Fruit fly (Drosophila melanogaster) whole organism, embryonic: Measurements from ENCODE around the gene p115.

Experiments
- Bgb ChIP-seq: fragments of 200-800 bp; sonication (Bioruptor generic); IDR thresholded peaks from 2 replicates; pipeline ENCODE4 v1.3.6; 2022; ENCODE audit warnings: missing biosample characterization, missing genetic modification characterization; ENCODE audit not compliant: partially characterized antibody
- CG11093 ChIP-seq: fragments of 200-800 bp; sonication (Bioruptor generic); IDR thresholded peaks from 3 replicates; pipeline ENCODE4 v1.3.6; 2022; ENCODE audit warnings: missing biosample characterization, missing genetic modification characterization
- CG13624 ChIP-seq: fragments of 200-800 bp; sonication (Bioruptor generic); optimal IDR thresholded peaks from 2 replicates; lab custom pipeline; 2016; ENCODE audit warnings: missing biosample characterization, missing genetic modification characterization
- CG13894 ChIP-seq: fragments of 200-800 bp; sonication (Bioruptor generic); optimal IDR thresholded peaks from 3 replicates; lab custom pipeline; 2018; ENCODE audit warnings: missing biosample characterization, mild to moderate bottlenecking, missing genetic modification characterization, moderate library complexity
- CG14441 ChIP-seq: fragments of 200-800 bp; sonication (Bioruptor generic); IDR thresholded peaks from 2 replicates; pipeline ENCODE4 v1.3.6; 2022; ENCODE audit warnings: missing biosample characterization, missing genetic modification characterization
- CG14860 ChIP-seq: fragments of 200-800 bp; sonication (Bioruptor generic); IDR thresholded peaks from 3 replicates; pipeline ENCODE4 v1.3.6; 2022; ENCODE audit warnings: missing biosample characterization, missing genetic modification characterization; ENCODE audit not compliant: partially characterized antibody
- CG15514 ChIP-seq: fragments of 200-800 bp; sonication (Bioruptor generic); optimal IDR thresholded peaks from 3 replicates; lab custom pipeline; 2017; ENCODE audit warnings: missing biosample characterization, missing genetic modification characterization, mild to moderate bottlenecking, moderate library complexity, missing genetic modification reagents
- CG16779 ChIP-seq: fragments of 200-800 bp; sonication (Bioruptor generic); IDR thresholded peaks from 2 replicates; pipeline ENCODE4 v1.3.6; 2022; ENCODE audit warnings: missing biosample characterization, missing genetic modification characterization
- CG1832 ChIP-seq: fragments of 200-800 bp; sonication (Bioruptor generic); optimal IDR thresholded peaks from 2 replicates; lab custom pipeline; 2017; ENCODE audit warnings: missing biosample characterization, mild to moderate bottlenecking, missing genetic modification characterization, inconsistent platforms
- CG2202 ChIP-seq: fragments of 200-800 bp; sonication (Bioruptor generic); optimal IDR thresholded peaks from 2 replicates; lab custom pipeline; 2018; ENCODE audit warnings: missing biosample characterization, mild to moderate bottlenecking, missing genetic modification characterization
- CG3163 ChIP-seq: fragments of 200-800 bp; sonication (Bioruptor generic); optimal IDR thresholded peaks from 3 replicates; lab custom pipeline; 2016; ENCODE audit warnings: missing biosample characterization, missing genetic modification characterization
- CG33213 ChIP-seq: fragments of 200-800 bp; sonication (Bioruptor generic); optimal IDR thresholded peaks from 3 replicates; lab custom pipeline; 2016; ENCODE audit warnings: missing biosample characterization, missing genetic modification characterization
- CG34422 ChIP-seq: fragments of 200-800 bp; sonication (Bioruptor generic); IDR thresholded peaks from 3 replicates; pipeline ENCODE4 v1.3.6; 2022; ENCODE audit warnings: missing biosample characterization, missing genetic modification characterization
- CG4424 ChIP-seq: fragments of 200-800 bp; sonication (Bioruptor generic); optimal IDR thresholded peaks from 3 replicates; lab custom pipeline; 2016; ENCODE audit warnings: missing biosample characterization, missing genetic modification characterization
- CG4730 ChIP-seq: fragments of 200-800 bp; sonication (Bioruptor generic); IDR thresholded peaks from 2 replicates; pipeline ENCODE4 v1.3.6; 2022; ENCODE audit warnings: missing biosample characterization, missing genetic modification characterization
- CG7786 ChIP-seq: fragments of 200-800 bp; sonication (Bioruptor generic); optimal IDR thresholded peaks from 2 replicates; lab custom pipeline; 2016; ENCODE audit warnings: missing biosample characterization, missing genetic modification characterization
- CG9727 ChIP-seq: fragments of 200-800 bp; sonication (Bioruptor generic); optimal IDR thresholded peaks from 3 replicates; lab custom pipeline; 2017; ENCODE audit warnings: missing biosample characterization, mild to moderate bottlenecking, missing genetic modification characterization
- CG9932 ChIP-seq: fragments of 200-800 bp; sonication (Bioruptor generic); IDR thresholded peaks from 2 replicates; pipeline ENCODE4 v1.3.6; 2022; ENCODE audit warnings: missing biosample characterization, missing genetic modification characterization
- CoRest ChIP-seq: fragments of 200-800 bp; sonication (Bioruptor generic); optimal IDR thresholded peaks from 3 replicates; lab custom pipeline; 2018; ENCODE audit warnings: missing biosample characterization, mild to moderate bottlenecking, missing genetic modification characterization, moderate library complexity
- Dbx ChIP-seq: fragments of 200-800 bp; sonication (Bioruptor generic); IDR thresholded peaks from 3 replicates; pipeline ENCODE4 v1.3.6; 2022; ENCODE audit warnings: missing biosample characterization, missing genetic modification characterization
- Doc2 ChIP-seq: fragments of 200-800 bp; sonication (Bioruptor generic); IDR thresholded peaks from 2 replicates; pipeline ENCODE4 v1.3.6; 2022; ENCODE audit warnings: missing biosample characterization, missing genetic modification characterization
- Dref ChIP-seq: fragments of 200-800 bp; sonication (Bioruptor generic); IDR thresholded peaks from 2 replicates; pipeline ENCODE4 v1.3.6; 2022; ENCODE audit warnings: missing biosample characterization, missing genetic modification characterization
- Ets65A ChIP-seq: fragments of 200-800 bp; sonication (Bioruptor generic); peaks from one replicate; lab custom pipeline; 2016; ENCODE audit warnings: missing biosample characterization, missing genetic modification characterization
- Kr ChIP-seq: fragments of 200-800 bp; sonication (Bioruptor generic); optimal IDR thresholded peaks from 2 replicates; lab custom pipeline; 2017; ENCODE audit warnings: missing biosample characterization, mild to moderate bottlenecking, missing genetic modification characterization
- NK7.1 ChIP-seq: fragments of 200-800 bp; sonication (Bioruptor generic); optimal IDR thresholded peaks from 3 replicates; lab custom pipeline; 2016; ENCODE audit warnings: missing biosample characterization, missing genetic modification characterization
- NfI ChIP-seq: fragments of 200-800 bp; sonication (Bioruptor generic); optimal IDR thresholded peaks from 3 replicates; lab custom pipeline; 2018; ENCODE audit warnings: missing biosample characterization, mild to moderate bottlenecking, missing genetic modification characterization, moderate library complexity
- Usf ChIP-seq: fragments of 200-800 bp; sonication (Bioruptor generic); optimal IDR thresholded peaks from 2 replicates; lab custom pipeline; 2017; ENCODE audit warnings: missing genotype, missing biosample characterization, missing genetic modification characterization
- ap ChIP-seq: fragments of 200-800 bp; sonication (Bioruptor generic); IDR thresholded peaks from 2 replicates; pipeline ENCODE4 v1.3.6; 2022; ENCODE audit warnings: missing biosample characterization, missing genetic modification characterization
- bcd ChIP-seq: fragments of 200-800 bp; sonication (Bioruptor generic); optimal IDR thresholded peaks from 2 replicates; lab custom pipeline; 2017; ENCODE audit warnings: missing biosample characterization, mild to moderate bottlenecking, missing genetic modification characterization
- chm ChIP-seq: fragments of 200-800 bp; sonication (Bioruptor generic); IDR thresholded peaks from 2 replicates; pipeline ENCODE4 v1.3.6; 2022; ENCODE audit warnings: missing biosample characterization, missing genetic modification characterization
- fru ChIP-seq: fragments of >200 bp; optimal IDR thresholded peaks from 2 replicates; lab custom pipeline; 2017
- gsb ChIP-seq: fragments of 200-800 bp; sonication (Bioruptor generic); IDR thresholded peaks from 2 replicates; pipeline ENCODE4 v1.3.6; 2022; ENCODE audit warnings: missing biosample characterization, missing genetic modification characterization
- gsb-n ChIP-seq: fragments of 200-800 bp; sonication (Bioruptor generic); optimal IDR thresholded peaks from 3 replicates; lab custom pipeline; 2018; ENCODE audit warnings: missing biosample characterization, mild to moderate bottlenecking, missing genetic modification characterization
- hb ChIP-seq: fragments of 200-800 bp; sonication (Bioruptor generic); IDR thresholded peaks from 3 replicates; pipeline ENCODE4 v1.3.6; 2022; ENCODE audit warnings: missing biosample characterization, missing genetic modification characterization; ENCODE audit not compliant: partially characterized antibody
- kni ChIP-seq: fragments of 200-800 bp; sonication (Bioruptor generic); optimal IDR thresholded peaks from 3 replicates; lab custom pipeline; 2017; ENCODE audit warnings: mild to moderate bottlenecking, missing biosample characterization, missing genetic modification reagents, missing genetic modification characterization
- onecut ChIP-seq: fragments of 200-800 bp; sonication (Bioruptor generic); IDR thresholded peaks from 2 replicates; pipeline ENCODE4 v1.3.6; 2022; ENCODE audit warnings: missing biosample characterization, missing genetic modification characterization
- pfk ChIP-seq: fragments of 200-800 bp; sonication (Bioruptor generic); optimal IDR thresholded peaks from 2 replicates; lab custom pipeline; 2018; ENCODE audit warnings: missing biosample characterization, mild to moderate bottlenecking, missing genetic modification characterization, moderate library complexity
- psq ChIP-seq: fragments of 200-800 bp; sonication (Bioruptor generic); optimal IDR thresholded peaks from 2 replicates; lab custom pipeline; 2017; ENCODE audit warnings: missing biosample characterization, missing genetic modification characterization
- sna ChIP-seq: fragments of 200-800 bp; sonication (Bioruptor generic); IDR thresholded peaks from 2 replicates; pipeline ENCODE4 v1.3.6; 2022; ENCODE audit warnings: missing biosample characterization, missing genetic modification characterization; ENCODE audit not compliant: partially characterized antibody
- zfh1 ChIP-seq: fragments of 200-800 bp; sonication (Bioruptor generic); IDR thresholded peaks from 3 replicates; pipeline ENCODE4 v1.3.6; 2022; ENCODE audit warnings: missing biosample characterization, missing genetic modification characterization
- zfh2 ChIP-seq: fragments of 200-800 bp; sonication (Bioruptor generic); optimal IDR thresholded peaks from 2 replicates; lab custom pipeline; 2016; ENCODE audit warnings: missing biosample characterization, missing genetic modification characterization

p115 gene

dm6 chrX:7854144-7854543 lies 39.7 kb upstream of the p115 start, which contains the start of gene CG10920 (continued):
- TF ChIP-seq CG16779 (GFP tag; lab: Robert Waterston, UW) (no peak), sna (GFP tag; lab: Robert Waterston, UW) (no peak)

DNA sequence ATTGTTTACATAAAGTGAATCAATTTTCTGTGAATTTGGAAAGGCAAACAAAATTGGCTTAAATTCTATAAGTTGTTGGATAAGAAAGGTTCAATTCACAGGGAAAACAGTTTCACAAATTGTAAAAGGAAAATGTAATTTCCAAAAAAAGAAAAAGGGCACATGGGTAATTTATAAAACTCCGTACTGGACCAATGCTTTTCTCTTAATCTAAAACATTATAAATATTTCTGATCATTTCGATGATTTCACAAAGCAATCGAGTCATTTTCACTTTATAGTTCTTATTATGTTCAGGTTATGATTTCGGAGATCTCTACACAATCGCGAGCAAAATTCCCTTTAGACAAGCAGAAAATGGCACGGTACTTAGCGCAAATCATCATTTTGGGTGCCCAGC lies 36.0 kb upstream of the p115 start, which contains the start of gene CG1409:
Gene CG1409, plus strand, starts transcription at position 301 of the 400 bp plus-strand sequence.
- TF ChIP-seq CG9727 (GFP tag; lab: Kevin White, UChicago): no peak
- TF ChIP-seq CG7786 (GFP tag; lab: Kevin White, UChicago): no peak
- no peak for TF ChIP-seq Bgb
- TF ChIP-seq CG34422 (GFP tag; lab: Robert Waterston, UW): no peak
- TF ChIP-seq ap (GFP tag; lab: Robert Waterston, UW): no peak

DNA sequence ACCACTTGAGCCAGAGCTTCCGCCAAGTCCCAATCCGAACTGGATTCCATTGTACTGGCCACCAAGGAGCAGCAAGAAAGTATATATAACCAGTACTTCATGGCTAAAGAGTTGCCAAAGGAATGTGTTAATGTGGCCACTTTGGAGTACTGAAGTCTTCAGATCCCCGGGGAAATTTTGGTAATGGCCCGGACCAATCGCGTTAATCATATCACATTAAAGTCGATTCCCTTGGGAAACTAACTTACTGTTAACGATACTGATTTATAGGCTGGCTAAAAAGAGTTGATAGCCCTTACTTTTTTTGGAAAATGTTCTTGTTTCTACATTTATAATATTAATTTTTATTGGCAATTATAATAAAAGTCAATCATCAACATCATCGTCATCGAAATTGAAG lies 27.0 kb upstream of the p115 start, which contains the start of gene Ir7b:
Gene Ir7b, minus strand, starts transcription at position 101 of the 400 bp plus-strand sequence.
- no peak for TF ChIP-seq CG13894 (tag; lab: Kevin White, UChicago)
- TF ChIP-seq Usf (GFP tag; lab: Kevin White, UChicago): no peak
- no peak for TF ChIP-seq CG1832 (GFP tag; lab: Kevin White, UChicago)
- TF ChIP-seq Ets65A (GFP tag; lab: Kevin White, UChicago): no peak
- TF ChIP-seq CG4424 (GFP tag; lab: Kevin White, UChicago): no peak
- no peak for TF ChIP-seq CG11093
- TF ChIP-seq CG9932 (GFP tag; lab: Robert Waterston, UW): no peak

DNA sequence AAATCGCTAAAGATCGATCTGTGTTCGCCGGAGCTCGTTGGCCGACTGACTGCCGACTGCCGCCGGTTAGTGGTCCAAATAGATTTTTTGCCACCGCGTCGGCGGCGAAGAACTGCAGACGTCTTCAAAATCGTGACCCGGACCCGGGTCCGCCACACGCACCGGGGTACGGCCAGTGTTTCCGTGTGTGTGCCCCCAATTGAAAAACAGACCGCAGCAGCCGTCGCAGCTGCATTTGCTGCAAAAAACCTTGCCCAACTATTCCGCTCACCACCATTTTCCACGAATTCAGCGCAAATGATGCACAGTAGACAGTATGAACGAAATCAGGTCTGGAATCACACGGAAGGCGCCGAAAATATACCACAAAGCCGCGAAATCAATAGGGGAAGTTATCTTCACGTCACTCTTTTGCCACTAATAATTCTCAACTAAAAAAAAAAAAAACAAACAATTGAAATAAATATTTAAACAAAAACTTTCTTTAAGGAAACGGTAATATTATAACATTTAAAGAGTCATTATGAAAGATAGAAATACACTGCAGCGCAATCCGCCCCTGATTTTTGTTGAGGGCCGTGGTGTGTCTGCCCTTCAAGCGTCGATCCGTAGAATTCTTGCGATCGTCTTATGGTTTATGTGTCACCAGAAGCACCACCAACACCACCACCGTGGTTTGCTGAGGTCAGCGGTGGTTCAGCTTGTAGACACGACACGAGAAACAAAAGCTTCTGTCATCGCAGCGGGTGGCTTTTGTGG lies 20.5 kb upstream of the p115 start, which contains the start of gene dec:
Gene dec, minus strand, starts transcription at position 51 of the 759 bp plus-strand sequence.
- TF ChIP-seq fru (lab: Kevin White, UChicago): no peak
- no peak for TF ChIP-seq hb
- TF ChIP-seq zfh2 (GFP tag; lab: Kevin White, UChicago): no peak
- no peak for TF ChIP-seq Dref (GFP tag; lab: Robert Waterston, UW)
- no peak for TF ChIP-seq chm
- no peak for TF ChIP-seq NfI (GFP tag; lab: Kevin White, UChicago)
- TF ChIP-seq CG14441 (GFP tag; lab: Robert Waterston, UW): no peak
- TF ChIP-seq CG13624 (GFP tag; lab: Kevin White, UChicago): no peak
- no peak for TF ChIP-seq gsb (GFP tag; lab: Robert Waterston, UW)

- TF ChIP-seq CG11093: no peak
- no peak for TF ChIP-seq CG4730 (GFP tag; lab: Robert Waterston, UW)
- TF ChIP-seq CoRest (tag; lab: Kevin White, UChicago): no peak
Observed at dm6 chrX:7874094-7874493, 19.7 kb upstream of the p115 start, which contains the start of gene Ir7c. Ir7c (plus strand) TSS chrX:7874394.

dm6 chrX:7878736-7879135 lies 15.1 kb upstream of the p115 start, which contains the start of gene Ir7d:
Ir7d (minus strand) TSS chrX:7878836.
- TF ChIP-seq NK7.1 (GFP tag; lab: Kevin White, UChicago) (no peak), CG14860 (GFP tag; lab: Robert Waterston, UW) (no peak)

dm6 chrX:7881579-7881978 lies 12.3 kb upstream of the p115 start, which contains the start of gene Ir7e:
Ir7e (minus strand) TSS chrX:7881679.
- no peak for TF ChIP-seq pfk (GFP tag; lab: Kevin White, UChicago)
- TF ChIP-seq Dbx: no peak
- no peak for TF ChIP-seq onecut
- TF ChIP-seq psq: no peak
- TF ChIP-seq gsb-n (tag; lab: Kevin White, UChicago): no peak
- TF ChIP-seq Kr (GFP tag; lab: Kevin White, UChicago): no peak
- no peak for TF ChIP-seq kni (GFP tag; lab: Kevin White, UChicago)
- no peak for TF ChIP-seq zfh1 (GFP tag; lab: Robert Waterston, UW)
- TF ChIP-seq CG2202: no peak
- no peak for TF ChIP-seq Doc2 (GFP tag; lab: Robert Waterston, UW)
- TF ChIP-seq bcd (GFP tag; lab: Kevin White, UChicago): no peak
- TF ChIP-seq CG3163 (GFP tag; lab: Kevin White, UChicago): no peak
- no peak for TF ChIP-seq CG33213 (GFP tag; lab: Kevin White, UChicago)
- no peak for TF ChIP-seq CG15514 (GFP tag; lab: Kevin White, UChicago)
